Fruit fly (Drosophila melanogaster): Measurements from ENCODE around the gene Alp12.
A peak's percentile ranks its signal among the peaks of the same experiment; 100 is the strongest.

Gene Alp12

dm6 chr2L:19439598-19440230 is 15.9 kb downstream of the Alp12 start (continued):
- TF ChIP-seq lola (GFP tag; optimal IDR thresholded peaks at IDR 0.05): no peak
- TF ChIP-seq h (GFP tag; optimal IDR thresholded peaks at IDR 0.05): peak; percentile 67
- no peak for TF ChIP-seq usp (GFP tag; optimal IDR thresholded peaks at IDR 0.05)

- TF ChIP-seq tai (GFP tag; optimal IDR thresholded peaks at IDR 0.05) (no peak), sage (GFP tag; optimal IDR thresholded peaks at IDR 0.05) (no peak), dsf (GFP tag; optimal IDR thresholded peaks at IDR 0.05; ENCODE audit: borderline replicate concordance) (no peak), Hr83 (GFP tag; optimal IDR thresholded peaks at IDR 0.05; ENCODE audit: poor library complexity, severe bottlenecking) (no peak), Jra (GFP tag; optimal IDR thresholded peaks at IDR 0.05) (no peak)
Measured at dm6 chr2L:19440285-19440684, 16.4 kb downstream of the Alp12 start.

dm6 chr2L:19440732-19441131 is 16.9 kb downstream of the Alp12 start:
- TF ChIP-seq h (GFP tag; optimal IDR thresholded peaks at IDR 0.05) (peak; percentile 0), Hr78 (GFP tag; optimal IDR thresholded peaks at IDR 0.05) (no peak), dmrt93B (GFP tag; optimal IDR thresholded peaks at IDR 0.05) (no peak), Vsx2 (GFP tag; optimal IDR thresholded peaks at IDR 0.05; ENCODE audit: partially characterized antibody) (no peak), N (GFP tag; optimal IDR thresholded peaks at IDR 0.05) (no peak), Dfd (GFP tag; optimal IDR thresholded peaks at IDR 0.05) (no peak), Dif (GFP tag; optimal IDR thresholded peaks at IDR 0.05; ENCODE audit: partially characterized antibody) (no peak), dl (GFP tag; optimal IDR thresholded peaks at IDR 0.05; ENCODE audit: insufficient read depth in 1 of 2, partially characterized antibody in 2 of 2) (no peak), lola (GFP tag; optimal IDR thresholded peaks at IDR 0.05) (no peak), HLH106 (tag; optimal IDR thresholded peaks at IDR 0.05) (peak; percentile 31), foxo (GFP tag; optimal IDR thresholded peaks at IDR 0.05) (no peak), dsf (GFP tag; optimal IDR thresholded peaks at IDR 0.05; ENCODE audit: borderline replicate concordance) (no peak), brk (GFP tag; optimal IDR thresholded peaks at IDR 0.05) (no peak), fru (GFP tag; optimal IDR thresholded peaks at IDR 0.05) (peak; percentile 80), psq (GFP tag; optimal IDR thresholded peaks at IDR 0.05) (peak; percentile 73), woc (GFP tag; optimal IDR thresholded peaks at IDR 0.05) (peak; percentile 31), Rel (GFP tag; optimal IDR thresholded peaks at IDR 0.05) (no peak), Rel (tag; optimal IDR thresholded peaks at IDR 0.05) (no peak), Hnf4 (GFP tag; optimal IDR thresholded peaks at IDR 0.05) (peak; percentile 13)

- TF ChIP-seq rgr (GFP tag; optimal IDR thresholded peaks at IDR 0.05): no peak
- no peak for TF ChIP-seq br (GFP tag; optimal IDR thresholded peaks at IDR 0.05)
- TF ChIP-seq CG9705 (GFP tag; optimal IDR thresholded peaks at IDR 0.05): no peak
Measured at dm6 chr2L:19441339-19441738, 17.5 kb downstream of the Alp12 start.

- TF ChIP-seq Rel (GFP tag; optimal IDR thresholded peaks at IDR 0.05) (no peak), Rel (tag; optimal IDR thresholded peaks at IDR 0.05) (no peak), Dif (GFP tag; optimal IDR thresholded peaks at IDR 0.05; ENCODE audit: partially characterized antibody) (no peak), CG32264 (GFP tag; optimal IDR thresholded peaks at IDR 0.05) (no peak), OdsH (GFP tag; optimal IDR thresholded peaks at IDR 0.05) (no peak), brk (GFP tag; optimal IDR thresholded peaks at IDR 0.05) (no peak), tai (GFP tag; optimal IDR thresholded peaks at IDR 0.05) (no peak), sv (GFP tag; optimal IDR thresholded peaks at IDR 0.05) (no peak), dmrt93B (GFP tag; optimal IDR thresholded peaks at IDR 0.05) (no peak), jim (GFP tag; optimal IDR thresholded peaks at IDR 0.05) (no peak), ey (GFP tag; optimal IDR thresholded peaks at IDR 0.05) (no peak)
Measured at dm6 chr2L:19441791-19442190, 17.9 kb downstream of the Alp12 start, which contains the start of gene RanGAP. TSS of gene RanGAP (plus strand) at chr2L:19441959.

All from whole organism, wandering third instar larva.